Fruit fly (Drosophila melanogaster) whole organism, embryonic: ENCODE measurements around the gene CG18213.

Source experiments
- Atf3 ChIP-seq: fragments of 200-800 bp; sonication (Bioruptor generic); optimal IDR thresholded peaks from 3 replicates; lab custom pipeline; 2016; ENCODE audit warnings: missing biosample characterization, missing genetic modification characterization
- Bdp1 ChIP-seq: fragments of 200-800 bp; sonication (Bioruptor generic); optimal IDR thresholded peaks from 3 replicates; lab custom pipeline; 2016; ENCODE audit warnings: missing biosample characterization, missing genetic modification characterization
- Blimp-1 ChIP-seq: fragments of 200-800 bp; sonication (Bioruptor generic); optimal IDR thresholded peaks from 3 replicates; lab custom pipeline; 2018; ENCODE audit warnings: missing biosample characterization, missing genetic modification characterization, mild to moderate bottlenecking, moderate library complexity, missing genetic modification reagents
- CG10274 ChIP-seq: fragments of 200-800 bp; sonication (Bioruptor generic); optimal IDR thresholded peaks from 3 replicates; lab custom pipeline; 2017; ENCODE audit warnings: missing biosample characterization, mild to moderate bottlenecking, missing genetic modification characterization
- CG12104 ChIP-seq: fragments of 200-800 bp; sonication (Bioruptor generic); optimal IDR thresholded peaks from 3 replicates; lab custom pipeline; 2016; ENCODE audit warnings: missing biosample characterization, missing genetic modification characterization
- CG13287 ChIP-seq: fragments of 200-800 bp; sonication (Bioruptor generic); IDR thresholded peaks from 2 replicates; pipeline ENCODE4 v1.3.6; 2022; ENCODE audit warnings: missing biosample characterization, missing genetic modification characterization; ENCODE audit not compliant: partially characterized antibody
- CG13894 ChIP-seq: fragments of 200-800 bp; sonication (Bioruptor generic); optimal IDR thresholded peaks from 3 replicates; lab custom pipeline; 2018; ENCODE audit warnings: missing biosample characterization, mild to moderate bottlenecking, missing genetic modification characterization, moderate library complexity
- CG15514 ChIP-seq: fragments of 200-800 bp; sonication (Bioruptor generic); optimal IDR thresholded peaks from 3 replicates; lab custom pipeline; 2017; ENCODE audit warnings: missing biosample characterization, missing genetic modification characterization, mild to moderate bottlenecking, moderate library complexity, missing genetic modification reagents
- CG15696 ChIP-seq: fragments of 200-800 bp; sonication (Bioruptor generic); optimal IDR thresholded peaks from 2 replicates; lab custom pipeline; 2019; ENCODE audit warnings: missing biosample characterization, mild to moderate bottlenecking, missing genetic modification characterization, moderate library complexity
- CG1647 ChIP-seq: fragments of 200-800 bp; sonication (Bioruptor generic); optimal IDR thresholded peaks from 3 replicates; lab custom pipeline; 2016; ENCODE audit warnings: missing biosample characterization, missing genetic modification characterization
- CG17359 ChIP-seq: fragments of 200-800 bp; sonication (Bioruptor generic); optimal IDR thresholded peaks from 3 replicates; lab custom pipeline; 2018; ENCODE audit warnings: missing biosample characterization, mild to moderate bottlenecking, missing genetic modification characterization, moderate library complexity
- CG17385 ChIP-seq: fragments of 200-800 bp; sonication (Bioruptor generic); optimal IDR thresholded peaks from 3 replicates; lab custom pipeline; 2018; ENCODE audit warnings: missing biosample characterization, mild to moderate bottlenecking, missing genetic modification characterization
- CG18011 ChIP-seq: fragments of 200-800 bp; sonication (Bioruptor generic); optimal IDR thresholded peaks from 2 replicates; lab custom pipeline; 2017; ENCODE audit warnings: missing biosample characterization, missing genetic modification characterization, mild to moderate bottlenecking, moderate library complexity, missing genotype
- CG18599 ChIP-seq: fragments of 200-800 bp; sonication (Bioruptor generic); optimal IDR thresholded peaks from 3 replicates; lab custom pipeline; 2017; ENCODE audit warnings: missing biosample characterization, missing genetic modification characterization, mild to moderate bottlenecking, moderate library complexity, missing genetic modification reagents
- CG2116 ChIP-seq: fragments of 200-800 bp; sonication (Bioruptor generic); optimal IDR thresholded peaks from 3 replicates; lab custom pipeline; 2018; ENCODE audit warnings: missing biosample characterization, mild to moderate bottlenecking, missing genetic modification characterization
- CG7745 ChIP-seq: fragments of 200-800 bp; sonication (Bioruptor generic); optimal IDR thresholded peaks from 2 replicates; lab custom pipeline; 2018; ENCODE audit warnings: missing biosample characterization, mild to moderate bottlenecking, missing genetic modification characterization, moderate library complexity
- CG7839 ChIP-seq: fragments of 200-800 bp; sonication (Bioruptor generic); optimal IDR thresholded peaks from 3 replicates; lab custom pipeline; 2018; ENCODE audit warnings: missing biosample characterization, mild to moderate bottlenecking, missing genetic modification characterization, moderate library complexity
- CG7963 ChIP-seq: fragments of 200-800 bp; sonication (Bioruptor generic); IDR thresholded peaks from 3 replicates; pipeline ENCODE4 v1.3.6; 2022; ENCODE audit warnings: missing biosample characterization, missing genetic modification characterization; ENCODE audit not compliant: partially characterized antibody
- CrebB ChIP-seq: fragments of 200-800 bp; sonication (Bioruptor generic); optimal IDR thresholded peaks from 3 replicates; lab custom pipeline; 2018; ENCODE audit warnings: missing biosample characterization, mild to moderate bottlenecking, missing genetic modification characterization
- Doc3 ChIP-seq: fragments of 200-800 bp; sonication (Bioruptor generic); IDR thresholded peaks from 3 replicates; pipeline ENCODE4 v1.3.6; 2022; ENCODE audit warnings: missing biosample characterization, missing genetic modification characterization; ENCODE audit not compliant: partially characterized antibody
- ERR ChIP-seq: fragments of 200-800 bp; sonication (Bioruptor generic); optimal IDR thresholded peaks from 2 replicates; lab custom pipeline; 2016; ENCODE audit warnings: missing biosample characterization, missing genetic modification characterization
- Hmr ChIP-seq: fragments of 200-800 bp; sonication (Bioruptor generic); optimal IDR thresholded peaks from 3 replicates; lab custom pipeline; 2017; ENCODE audit warnings: mild to moderate bottlenecking, missing biosample characterization, missing genetic modification reagents, missing genetic modification characterization
- Hsf ChIP-seq: fragments of 200-800 bp; sonication (Bioruptor generic); optimal IDR thresholded peaks from 3 replicates; lab custom pipeline; 2016; ENCODE audit warnings: missing biosample characterization, missing genetic modification characterization
- Max ChIP-seq: fragments of 200-800 bp; sonication (Bioruptor generic); optimal IDR thresholded peaks from 2 replicates; lab custom pipeline; 2016; ENCODE audit warnings: missing biosample characterization, mild to moderate bottlenecking, missing genetic modification characterization
- Oli ChIP-seq: fragments of 200-800 bp; sonication (Bioruptor generic); optimal IDR thresholded peaks from 2 replicates; lab custom pipeline; 2018; ENCODE audit warnings: missing biosample characterization, mild to moderate bottlenecking, missing genetic modification characterization, moderate library complexity
- Pdp1 ChIP-seq, 2 experiments: fragments of 200-800 bp; sonication (Bioruptor generic); optimal IDR thresholded peaks; 3 replicates each; lab custom pipeline; 2016; ENCODE audit warnings: missing biosample characterization in 2 of 2, missing genetic modification characterization in 2 of 2, mild to moderate bottlenecking in 1 of 2, moderate library complexity in 1 of 2
- Sry-β ChIP-seq: fragments of 200-800 bp; sonication (Bioruptor generic); optimal IDR thresholded peaks from 2 replicates; lab custom pipeline; 2018; ENCODE audit warnings: missing biosample characterization, mild to moderate bottlenecking, missing genetic modification characterization, moderate library complexity
- Sry-δ ChIP-seq: fragments of 200-800 bp; sonication (Bioruptor generic); optimal IDR thresholded peaks from 2 replicates; lab custom pipeline; 2016; ENCODE audit warnings: missing biosample characterization, missing genetic modification characterization
- Ssrp ChIP-seq: fragments of 200-800 bp; sonication (Bioruptor generic); optimal IDR thresholded peaks from 2 replicates; lab custom pipeline; 2018; ENCODE audit warnings: missing biosample characterization, mild to moderate bottlenecking, missing genetic modification characterization, moderate library complexity
- Xbp1 ChIP-seq: fragments of 200-800 bp; sonication (Bioruptor generic); optimal IDR thresholded peaks from 3 replicates; lab custom pipeline; 2016; ENCODE audit warnings: missing biosample characterization, mild to moderate bottlenecking, missing genetic modification characterization
- aop ChIP-seq: fragments of 200-800 bp; sonication (Bioruptor generic); IDR thresholded peaks from 2 replicates; pipeline ENCODE4 v1.3.6; 2022; ENCODE audit warnings: missing biosample characterization, missing genetic modification characterization
- bab2 ChIP-seq: fragments of 200-800 bp; sonication (Bioruptor generic); optimal IDR thresholded peaks from 2 replicates; lab custom pipeline; 2016; ENCODE audit warnings: missing biosample characterization, missing genetic modification characterization
- cato ChIP-seq: fragments of 200-800 bp; sonication (Bioruptor generic); optimal IDR thresholded peaks from 2 replicates; lab custom pipeline; 2016; ENCODE audit warnings: missing biosample characterization, missing genetic modification characterization, borderline replicate concordance
- corto ChIP-seq: fragments of 200-800 bp; sonication (Bioruptor generic); optimal IDR thresholded peaks from 2 replicates; lab custom pipeline; 2016; ENCODE audit warnings: missing biosample characterization, mild to moderate bottlenecking, missing genetic modification characterization, moderate library complexity
- gem ChIP-seq: fragments of 200-800 bp; sonication (Bioruptor generic); optimal IDR thresholded peaks from 2 replicates; lab custom pipeline; 2019; ENCODE audit warnings: missing biosample characterization, mild to moderate bottlenecking, missing genetic modification characterization, moderate library complexity
- hth ChIP-seq: fragments of >200 bp; optimal IDR thresholded peaks from 2 replicates; lab custom pipeline; 2017; ENCODE audit warnings: inconsistent platforms
- ind ChIP-seq: fragments of 200-800 bp; sonication (Bioruptor generic); optimal IDR thresholded peaks from 3 replicates; lab custom pipeline; 2016; ENCODE audit warnings: missing biosample characterization, missing genetic modification characterization
- kah ChIP-seq: fragments of 200-800 bp; sonication (Bioruptor generic); optimal IDR thresholded peaks from 2 replicates; lab custom pipeline; 2018; ENCODE audit warnings: missing biosample characterization, mild to moderate bottlenecking, missing genetic modification characterization
- maf-S ChIP-seq: fragments of 200-800 bp; sonication (Bioruptor generic); optimal IDR thresholded peaks from 2 replicates; lab custom pipeline; 2016; ENCODE audit warnings: missing biosample characterization, missing genetic modification characterization
- mam ChIP-seq: fragments of 200-800 bp; sonication (Bioruptor generic); optimal IDR thresholded peaks from 3 replicates; lab custom pipeline; 2016; ENCODE audit warnings: missing biosample characterization, missing genetic modification characterization
- mirr ChIP-seq: fragments of 200-800 bp; sonication (Bioruptor generic); optimal IDR thresholded peaks from 3 replicates; lab custom pipeline; 2018; ENCODE audit warnings: missing biosample characterization, mild to moderate bottlenecking, missing genetic modification characterization
- onecut ChIP-seq: fragments of 200-800 bp; sonication (Bioruptor generic); IDR thresholded peaks from 2 replicates; pipeline ENCODE4 v1.3.6; 2022; ENCODE audit warnings: missing biosample characterization, missing genetic modification characterization
- repo ChIP-seq: fragments of 200-800 bp; sonication (Bioruptor generic); optimal IDR thresholded peaks from 2 replicates; lab custom pipeline; 2016; ENCODE audit warnings: missing biosample characterization, missing genetic modification characterization
- sisA ChIP-seq: fragments of 200-800 bp; sonication (Bioruptor generic); IDR thresholded peaks from 2 replicates; pipeline ENCODE4 v1.3.6; 2022; ENCODE audit warnings: missing biosample characterization, missing genetic modification characterization
- slou ChIP-seq: fragments of 200-800 bp; sonication (Bioruptor generic); optimal IDR thresholded peaks from 3 replicates; lab custom pipeline; 2016; ENCODE audit warnings: missing biosample characterization, missing genetic modification characterization
- so ChIP-seq: fragments of 200-800 bp; sonication (Bioruptor generic); IDR thresholded peaks from 3 replicates; pipeline ENCODE4 v1.3.6; 2022; ENCODE audit warnings: missing biosample characterization, missing genetic modification characterization
- tin ChIP-seq: fragments of 200-800 bp; sonication (Bioruptor generic); optimal IDR thresholded peaks from 3 replicates; lab custom pipeline; 2016; ENCODE audit warnings: missing biosample characterization, missing genetic modification characterization

The CG18213 gene

dm6 chr3R:17080666-17081358 is 40.8 kb upstream of the CG18213 start (continued):
- peak; percentile 90 for TF ChIP-seq kah (GFP tag; lab: Kevin White, UChicago)
- TF ChIP-seq bab2 (GFP tag; lab: Kevin White, UChicago) = peak; percentile 88
- no peak for TF ChIP-seq aop (GFP tag; lab: Robert Waterston, UW)
- peak; percentile 85 for TF ChIP-seq Atf3 (GFP tag; lab: Kevin White, UChicago)
- peak; percentile 87 for TF ChIP-seq maf-S (GFP tag; lab: Kevin White, UChicago)
- TF ChIP-seq Sry-δ (GFP tag; lab: Kevin White, UChicago) = no peak
- TF ChIP-seq CG18011 (GFP tag; lab: Kevin White, UChicago) = peak; percentile 83
- peak; percentile 96 for TF ChIP-seq so (GFP tag; lab: Robert Waterston, UW)

DNA sequence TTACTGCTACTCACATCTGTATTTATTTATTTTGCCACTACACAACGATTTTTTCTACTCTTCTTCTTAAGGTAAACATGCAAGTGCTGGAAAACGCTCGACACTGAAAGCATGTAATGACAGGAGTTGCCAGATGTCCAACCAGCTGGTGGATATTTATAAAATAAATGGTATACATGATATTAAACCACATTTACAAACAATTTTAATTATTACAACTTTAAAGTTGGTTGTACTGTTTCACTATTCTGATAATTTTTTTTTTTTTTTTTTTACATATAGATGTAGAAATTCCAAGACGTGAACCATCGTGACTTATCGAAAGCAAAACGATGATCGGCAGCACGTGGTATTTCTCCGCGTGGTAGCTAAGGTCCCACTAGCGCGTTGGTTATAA is 39.9 kb upstream of the CG18213 start, which contains the start of the genes Keap1 and kuk:
Gene Keap1 (minus strand): TSS at position 87 of the 397 bp plus-strand sequence.
Gene kuk (plus strand): TSS at position 386 of the 397 bp plus-strand sequence.
- peak; percentile 21 for TF ChIP-seq cato (GFP tag; lab: Kevin White, UChicago)
- TF ChIP-seq Hsf (GFP tag; lab: Kevin White, UChicago) = peak; percentile 74
- peak; percentile 43 for TF ChIP-seq CG18599
- peak; percentile 71 for TF ChIP-seq Xbp1 (GFP tag; lab: Kevin White, UChicago)
- no peak for TF ChIP-seq hth
- peak; percentile 17 for TF ChIP-seq CG13894
- TF ChIP-seq mam (GFP tag; lab: Kevin White, UChicago) = peak; percentile 76
- TF ChIP-seq corto (GFP tag; lab: Kevin White, UChicago) = no peak
- no peak for TF ChIP-seq mirr (GFP tag; lab: Kevin White, UChicago)
- TF ChIP-seq CG7745 = no peak
- peak; percentile 71 for TF ChIP-seq CG1647 (GFP tag; lab: Kevin White, UChicago)
- TF ChIP-seq Ssrp (tag; lab: Kevin White, UChicago) = no peak
- peak; percentile 79 for TF ChIP-seq Doc3
- TF ChIP-seq CG17385 (GFP tag; lab: Kevin White, UChicago) = peak; percentile 99
- TF ChIP-seq Oli = peak; percentile 3
- TF ChIP-seq onecut (GFP tag; lab: Robert Waterston, UW) = peak; percentile 58
- TF ChIP-seq Hmr = peak; percentile 79
- TF ChIP-seq CG15696 = peak; percentile 32
- TF ChIP-seq ind = peak; percentile 49
- peak; percentile 56 for TF ChIP-seq sisA (GFP tag; lab: Robert Waterston, UW)
- peak; percentile 72 for TF ChIP-seq CG2116
- TF ChIP-seq CG10274 (GFP tag; lab: Kevin White, UChicago) = no peak
- TF ChIP-seq CG12104 = peak; percentile 51
- peak; percentile 61 for TF ChIP-seq gem (tag; lab: Kevin White, UChicago)
- no peak for TF ChIP-seq Sry-β (GFP tag; lab: Kevin White, UChicago)
- peak; percentile 12 for TF ChIP-seq ERR
- TF ChIP-seq Bdp1 = peak; percentile 60
- no peak for TF ChIP-seq CrebB (tag; lab: Kevin White, UChicago)
- peak; percentile 74 for TF ChIP-seq slou (GFP tag; lab: Kevin White, UChicago)
- peak; percentile 89 for TF ChIP-seq Max (GFP tag; lab: Kevin White, UChicago)
- no peak for TF ChIP-seq kah (GFP tag; lab: Kevin White, UChicago)
- peak; percentile 74 for TF ChIP-seq CG15514 (GFP tag; lab: Kevin White, UChicago)
- peak; percentile 99 for TF ChIP-seq CG17359
- peak; percentile 73 for TF ChIP-seq Sry-δ (GFP tag; lab: Kevin White, UChicago)
- peak; percentile 13 for TF ChIP-seq CG7839 (tag; lab: Kevin White, UChicago)
- TF ChIP-seq Blimp-1 = peak; percentile 6
- TF ChIP-seq tin (GFP tag; lab: Kevin White, UChicago) = peak; percentile 26
- TF ChIP-seq repo (GFP tag; lab: Kevin White, UChicago) = peak; percentile 27
- no peak for TF ChIP-seq CG7963 (GFP tag; lab: Robert Waterston, UW)
- TF ChIP-seq Pdp1 (GFP tag; optimal IDR thresholded peaks at IDR 0.05; lab: Kevin White, UChicago) = peak; percentile 58 to 82
- peak; percentile 91 for TF ChIP-seq CG13287 (GFP tag; lab: Robert Waterston, UW)
